Worm (Caenorhabditis elegans) whole organism, L1 larva: ENCODE results near the gene F28C10.1.

Experiments
- aha-1 ChIP-seq: fragments of 150-350 bp; optimal IDR thresholded peaks from 2 replicates; lab custom pipeline; 2014; ENCODE audit warnings: missing biosample characterization, missing genetic modification characterization
- aly-2 ChIP-seq: fragments of 150-350 bp; optimal IDR thresholded peaks from 2 replicates; lab custom pipeline; 2014; ENCODE audit warnings: missing biosample characterization, missing genetic modification characterization
- ceh-8 ChIP-seq: fragments of 200-800 bp; sonication (Bioruptor generic); optimal IDR thresholded peaks from 2 replicates; lab custom pipeline; 2018; ENCODE audit warnings: mild to moderate bottlenecking, missing genetic modification characterization, moderate library complexity, missing compliant biosample characterization
- ceh-88 ChIP-seq: fragments of 200-800 bp; sonication (Bioruptor generic); IDR thresholded peaks from 2 replicates; pipeline ENCODE4 v1.3.6; 2022; ENCODE audit warnings: missing genetic modification characterization, missing compliant biosample characterization
- efl-1 ChIP-seq, 4 experiments: fragments of 150-350 bp; optimal IDR thresholded peaks in 3 of 4; peaks in 1 of 4; 1 replicate in 1 of 4; 2 replicates in 3 of 4; lab custom pipeline; 2014; ENCODE audit warnings: missing biosample characterization in 2 of 4, missing genetic modification characterization in 2 of 4, missing genetic modification reagents in 2 of 4
- efl-3 ChIP-seq: fragments of 200-800 bp; sonication (Bioruptor generic); optimal IDR thresholded peaks from 2 replicates; lab custom pipeline; 2018; ENCODE audit warnings: mild to moderate bottlenecking, missing genetic modification characterization, missing compliant biosample characterization
- elt-2 ChIP-seq: sonication (generic microtip); optimal IDR thresholded peaks from 2 replicates; lab custom pipeline; 2016; ENCODE audit warnings: missing genetic modification characterization, mild to moderate bottlenecking, inconsistent platforms, missing compliant biosample characterization, missing genetic modification reagents
- elt-3 ChIP-seq, 6 experiments: fragments of 150-350 bp in 1 of 6; sonication (generic microtip); optimal IDR thresholded peaks; 2 replicates each; lab custom pipeline; 2017 to 2018; ENCODE audit warnings: missing biosample characterization in 6 of 6, missing genetic modification characterization in 6 of 6, inconsistent platforms in 1 of 6
- ets-5 ChIP-seq: fragments of 200-800 bp; sonication (Bioruptor generic); IDR thresholded peaks from 2 replicates; pipeline ENCODE4 v1.3.6; 2022; ENCODE audit warnings: missing genetic modification characterization, missing compliant biosample characterization
- fkh-4 ChIP-seq: sonication (generic microtip); optimal IDR thresholded peaks from 2 replicates; lab custom pipeline; 2016; ENCODE audit warnings: missing compliant biosample characterization, missing genetic modification characterization, borderline replicate concordance
- fos-1 ChIP-seq: fragments of 150-350 bp; optimal IDR thresholded peaks from 2 replicates; lab custom pipeline; 2014; ENCODE audit warnings: missing biosample characterization, missing genetic modification characterization
- hlh-17 ChIP-seq: fragments of 200-800 bp; sonication (Bioruptor generic); optimal IDR thresholded peaks from 2 replicates; lab custom pipeline; 2018; ENCODE audit warnings: missing genetic modification characterization, mild to moderate bottlenecking, missing compliant biosample characterization, moderate library complexity, borderline replicate concordance
- hlh-4 ChIP-seq: sonication (generic microtip); optimal IDR thresholded peaks from 2 replicates; lab custom pipeline; 2016; ENCODE audit warnings: mild to moderate bottlenecking, missing genetic modification characterization, missing compliant biosample characterization
- lin-14 ChIP-seq: fragments of 200-800 bp; sonication (Bioruptor generic); optimal IDR thresholded peaks from 2 replicates; lab custom pipeline; 2018; ENCODE audit warnings: mild to moderate bottlenecking, missing genetic modification characterization, moderate library complexity, missing compliant biosample characterization
- lin-15B ChIP-seq: fragments of 150-350 bp; sonication (generic microtip); optimal IDR thresholded peaks from 3 replicates; lab custom pipeline; 2014; ENCODE audit warnings: missing biosample characterization, missing genetic modification characterization
- lin-35 ChIP-seq, 2 experiments: fragments of 150-350 bp; optimal IDR thresholded peaks; 2 replicates each; lab custom pipeline; 2014; ENCODE audit warnings: missing biosample characterization in 2 of 2, missing genetic modification characterization in 2 of 2, missing genetic modification reagents in 2 of 2
- lsy-2 ChIP-seq, 2 experiments: fragments of 150-350 bp; optimal IDR thresholded peaks; 2 replicates each; lab custom pipeline; 2014; ENCODE audit warnings: missing biosample characterization in 2 of 2, missing genetic modification characterization in 2 of 2
- mab-9 ChIP-seq: fragments of 200-800 bp; sonication (Bioruptor generic); IDR thresholded peaks from 2 replicates; pipeline ENCODE4 v1.3.6; 2022; ENCODE audit warnings: missing genetic modification reagents, missing genetic modification characterization, missing compliant biosample characterization
- mep-1 ChIP-seq: fragments of 150-350 bp; optimal IDR thresholded peaks from 2 replicates; lab custom pipeline; 2014; ENCODE audit warnings: missing biosample characterization, missing genetic modification characterization
- nhr-12 ChIP-seq: sonication (generic microtip); optimal IDR thresholded peaks from 2 replicates; lab custom pipeline; 2017; ENCODE audit warnings: missing biosample characterization, missing genetic modification characterization
- nhr-20 ChIP-seq: sonication (generic microtip); optimal IDR thresholded peaks from 2 replicates; lab custom pipeline; 2016; ENCODE audit warnings: mild to moderate bottlenecking, missing genetic modification characterization, missing compliant biosample characterization
- nhr-237 ChIP-seq: fragments of 150-350 bp; optimal IDR thresholded peaks from 2 replicates; lab custom pipeline; 2014; ENCODE audit warnings: missing biosample characterization, missing genetic modification characterization
- nhr-28 ChIP-seq: fragments of 150-350 bp; optimal IDR thresholded peaks from 2 replicates; lab custom pipeline; 2014; ENCODE audit warnings: missing biosample characterization, missing genetic modification characterization
- nhr-47 ChIP-seq: sonication (generic microtip); optimal IDR thresholded peaks from 2 replicates; lab custom pipeline; 2016; ENCODE audit warnings: mild to moderate bottlenecking, missing genetic modification characterization, moderate library complexity, missing compliant biosample characterization
- nhr-71 ChIP-seq: sonication (generic microtip); optimal IDR thresholded peaks from 2 replicates; lab custom pipeline; 2016; ENCODE audit warnings: mild to moderate bottlenecking, missing genetic modification characterization, moderate library complexity, missing compliant biosample characterization
- nhr-76 ChIP-seq: sonication (generic microtip); optimal IDR thresholded peaks from 2 replicates; lab custom pipeline; 2017; ENCODE audit warnings: missing biosample characterization, missing genetic modification characterization
- nhr-84 ChIP-seq: sonication (generic microtip); optimal IDR thresholded peaks from 2 replicates; lab custom pipeline; 2017; ENCODE audit warnings: missing biosample characterization, missing genetic modification characterization
- nhr-85 ChIP-seq: sonication (generic microtip); peaks from one replicate; lab custom pipeline; 2016; ENCODE audit warnings: missing genetic modification characterization, inconsistent platforms, missing compliant biosample characterization
- nhr-90 ChIP-seq: sonication (generic microtip); optimal IDR thresholded peaks from 2 replicates; lab custom pipeline; 2016; ENCODE audit warnings: mild to moderate bottlenecking, missing genetic modification characterization, missing compliant biosample characterization; ENCODE audit not compliant: poor library complexity
- pqm-1 ChIP-seq: sonication (generic microtip); optimal IDR thresholded peaks from 3 replicates; lab custom pipeline; 2017; ENCODE audit warnings: missing biosample characterization, missing genetic modification characterization
- skn-1 ChIP-seq: fragments of 150-350 bp; optimal IDR thresholded peaks from 2 replicates; lab custom pipeline; 2014; ENCODE audit warnings: missing biosample characterization, missing genetic modification characterization
- snu-23 ChIP-seq: sonication (generic microtip); optimal IDR thresholded peaks from 2 replicates; lab custom pipeline; 2016; ENCODE audit warnings: missing genetic modification characterization, missing compliant biosample characterization
- sox-4 ChIP-seq: sonication (generic microtip); optimal IDR thresholded peaks from 2 replicates; lab custom pipeline; 2016; ENCODE audit warnings: missing genetic modification characterization, missing compliant biosample characterization
- sptf-1 ChIP-seq: fragments of 150-350 bp; optimal IDR thresholded peaks from 2 replicates; lab custom pipeline; 2014; ENCODE audit warnings: missing biosample characterization, missing genetic modification characterization
- swsn-7 ChIP-seq: sonication (generic microtip); optimal IDR thresholded peaks from 2 replicates; lab custom pipeline; 2016; ENCODE audit warnings: missing genetic modification characterization, missing compliant biosample characterization
- tbx-2 ChIP-seq: sonication (generic microtip); optimal IDR thresholded peaks from 2 replicates; lab custom pipeline; 2016; ENCODE audit warnings: missing genetic modification characterization, missing compliant biosample characterization
- tlp-1 ChIP-seq: fragments of 150-350 bp; optimal IDR thresholded peaks from 2 replicates; lab custom pipeline; 2014; ENCODE audit warnings: missing biosample characterization, missing genetic modification characterization
- zag-1 ChIP-seq: fragments of 150-350 bp; optimal IDR thresholded peaks from 2 replicates; lab custom pipeline; 2014; ENCODE audit warnings: missing biosample characterization, missing genetic modification characterization
- zip-4 ChIP-seq: fragments of 200-800 bp; sonication (Bioruptor generic); optimal IDR thresholded peaks from 2 replicates; lab custom pipeline; 2018; ENCODE audit warnings: mild to moderate bottlenecking, missing genetic modification characterization, moderate library complexity, missing compliant biosample characterization
- ztf-11 ChIP-seq, 2 experiments: sonication (generic microtip); optimal IDR thresholded peaks; 2 replicates each; lab custom pipeline; 2016 to 2017; ENCODE audit warnings: missing genetic modification characterization in 2 of 2, missing biosample characterization in 1 of 2, missing compliant biosample characterization in 1 of 2

The F28C10.1 gene

ce11 chrX:527663-528062 lies 15.2 kb upstream of the F28C10.1 start:
- TF ChIP-seq mab-9 (GFP tag; lab: Robert Waterston, UW) = no peak
- TF ChIP-seq fkh-4 = no peak
- no peak for TF ChIP-seq ceh-88 (GFP tag; lab: Robert Waterston, UW)
- no peak for TF ChIP-seq nhr-28 (tag; lab: Kevin White, UChicago)
- TF ChIP-seq hlh-4 (tag; lab: Kevin White, UChicago) = no peak
- no peak for TF ChIP-seq aha-1
- no peak for TF ChIP-seq snu-23 (GFP tag; lab: Kevin White, UChicago)
- TF ChIP-seq zip-4 (GFP tag; lab: Kevin White, UChicago) = no peak
- TF ChIP-seq, all 84 proteins: peak for 0

- TF ChIP-seq nhr-85 (tag; lab: Kevin White, UChicago) (peak; percentile 23), zag-1 (tag; lab: Kevin White, UChicago) (no peak), swsn-7 (tag; lab: Kevin White, UChicago) (no peak)
Measured at ce11 chrX:528761-529160, 14.1 kb upstream of the F28C10.1 start.

DNA sequence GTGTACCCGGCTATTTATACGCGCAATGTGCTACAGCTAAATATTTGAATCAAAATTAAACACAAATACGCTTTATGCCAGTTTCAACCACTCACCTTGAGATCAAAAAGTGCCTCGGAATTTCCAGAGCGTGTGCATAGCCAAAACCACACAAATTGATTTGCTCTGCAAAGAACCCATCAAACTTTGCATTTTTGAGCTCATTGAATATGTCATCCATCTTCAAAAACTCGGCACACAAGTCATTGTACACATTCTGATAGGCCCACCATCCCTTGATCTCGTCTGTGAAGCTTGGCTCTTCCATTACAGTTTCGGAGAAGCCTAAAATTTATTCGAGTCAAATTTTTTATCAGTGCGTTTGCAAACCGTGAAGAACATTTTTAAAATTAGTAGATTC lies 13.5 kb upstream of the F28C10.1 start:
- no peak for TF ChIP-seq nhr-71
- TF ChIP-seq tbx-2 = no peak
- TF ChIP-seq nhr-90 (tag; lab: Kevin White, UChicago) = no peak
- TF ChIP-seq ztf-11 (tag; optimal IDR thresholded peaks at IDR 0.05; lab: Kevin White, UChicago) = no peak
- no peak for TF ChIP-seq skn-1
- no peak for TF ChIP-seq tlp-1
- no peak for TF ChIP-seq nhr-28 (tag; lab: Kevin White, UChicago)
- TF ChIP-seq nhr-76 = no peak
- TF ChIP-seq nhr-12 (tag; lab: Kevin White, UChicago) = no peak
- no peak for TF ChIP-seq ets-5 (GFP tag; lab: Robert Waterston, UW)
- TF ChIP-seq nhr-237 = no peak
- no peak for TF ChIP-seq pqm-1 (tag; lab: Kevin White, UChicago)
- no peak for TF ChIP-seq fkh-4
- no peak for TF ChIP-seq fos-1 (tag; lab: Kevin White, UChicago)
- TF ChIP-seq hlh-4 (tag; lab: Kevin White, UChicago) = no peak
- TF ChIP-seq elt-3 (tag; optimal IDR thresholded peaks at IDR 0.05; lab: Kevin White, UChicago) = no peak
- TF ChIP-seq sptf-1 (tag; lab: Kevin White, UChicago) = no peak

ce11 chrX:530011-530410 lies 12.9 kb upstream of the F28C10.1 start, which contains the start of gene ugt-46:
ugt-46 (minus strand) TSS chrX:530289.
- TF ChIP-seq sox-4 (tag; lab: Kevin White, UChicago) = no peak
- TF ChIP-seq nhr-20 (tag; lab: Kevin White, UChicago) = peak; percentile 0
- TF ChIP-seq elt-2 (tag; lab: Kevin White, UChicago) = peak; percentile 86
- TF ChIP-seq efl-1 (optimal IDR thresholded peaks at IDR 0.05; lab: Kevin White, UChicago) = no peak
- TF ChIP-seq efl-1 (GFP tag; optimal IDR thresholded peaks at IDR 0.05 in 1 of 2; lab: Kevin White, UChicago) = no peak
- peak; percentile 40 for TF ChIP-seq nhr-85 (tag; lab: Kevin White, UChicago)
- TF ChIP-seq elt-3 (tag; optimal IDR thresholded peaks at IDR 0.05; lab: Kevin White, UChicago) = peak in 1 of 6 experiments; percentile 38
- peak in 1 of 2 experiments; percentile 49 for TF ChIP-seq lin-35 (GFP tag; optimal IDR thresholded peaks at IDR 0.05; lab: Kevin White, UChicago)
- peak; percentile 40 for TF ChIP-seq lin-14 (GFP tag; lab: Kevin White, UChicago)
- TF ChIP-seq, all 84 proteins: peak for 6

DNA sequence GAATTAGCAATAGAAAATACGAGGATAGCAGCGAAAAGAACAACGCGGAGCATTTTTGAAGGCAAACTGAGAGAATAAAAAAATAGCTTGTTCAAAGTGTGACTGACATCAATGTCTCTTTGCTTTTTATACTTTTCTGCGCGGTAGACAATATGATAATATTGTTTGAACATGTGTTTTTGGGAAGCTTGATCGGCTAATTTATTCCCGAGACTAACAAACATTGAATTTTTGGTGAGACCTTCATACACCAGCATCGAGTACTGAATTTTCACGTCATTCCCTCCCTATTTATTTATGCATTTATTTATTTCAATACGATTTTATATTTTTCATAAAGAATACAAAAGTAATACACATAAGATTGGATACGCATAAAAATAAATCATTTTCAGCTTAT lies 12.0 kb upstream of the F28C10.1 start, which contains the start of gene B0310.6:
Gene B0310.6 (minus strand): TSS at position 101 of the 400 bp plus-strand sequence.
- TF ChIP-seq nhr-84 (no peak), nhr-47 (no peak), snu-23 (GFP tag; lab: Kevin White, UChicago) (no peak), ceh-8 (GFP tag; lab: Kevin White, UChicago) (no peak), lsy-2 (tag; optimal IDR thresholded peaks at IDR 0.05; lab: Kevin White, UChicago) (no peak), ets-5 (GFP tag; lab: Robert Waterston, UW) (no peak), hlh-17 (GFP tag; lab: Kevin White, UChicago) (no peak), efl-3 (GFP tag; lab: Kevin White, UChicago) (no peak), aly-2 (tag; lab: Kevin White, UChicago) (no peak), mep-1 (tag; lab: Kevin White, UChicago) (no peak), lin-15B (tag; lab: Kevin White, UChicago) (no peak)
